Fruit fly (Drosophila melanogaster): ENCODE data around the gene CG5916.

Gene CG5916

DNA sequence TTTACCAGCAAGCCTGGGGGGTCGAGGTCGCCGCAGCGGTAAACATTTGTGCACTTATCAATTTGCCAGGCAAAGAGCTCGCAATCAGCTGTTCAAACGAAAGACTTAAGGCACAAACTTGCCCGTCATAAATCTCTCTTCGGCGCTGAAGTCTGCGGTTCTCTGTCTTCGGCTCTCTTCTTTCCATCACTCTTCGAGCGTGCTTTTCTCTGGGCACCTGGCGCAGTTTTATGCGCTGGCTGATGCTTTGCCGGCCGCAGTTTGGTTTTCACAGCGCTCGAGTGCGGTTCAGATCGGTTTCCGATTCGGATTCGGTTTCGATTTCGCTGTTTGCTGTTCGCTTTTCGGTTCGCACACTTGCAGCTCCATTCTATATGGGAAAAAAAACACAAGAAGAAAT, 18.4 kb upstream of the CG5916 start:
- TF ChIP-seq CG11247 (GFP tag; IDR thresholded peaks at IDR 0.05) (0 out of 2 replicates have a peak, but pooled peaks have one; percentile 41), slou (GFP tag; optimal IDR thresholded peaks at IDR 0.05) (no peak), zen2 (GFP tag; IDR thresholded peaks at IDR 0.05; ENCODE audit: partially characterized antibody) (no peak), CG2875 (GFP tag; optimal IDR thresholded peaks at IDR 0.05) (no peak), Jarid2 (GFP tag; optimal IDR thresholded peaks at IDR 0.05) (peak; percentile 11), Pdp1 (GFP tag; optimal IDR thresholded peaks at IDR 0.05) (no peak), aop (GFP tag; IDR thresholded peaks at IDR 0.05) (no peak), gt (GFP tag; IDR thresholded peaks at IDR 0.05) (no peak), B-H1 (GFP tag; IDR thresholded peaks at IDR 0.05) (no peak), Fer2 (tag; optimal IDR thresholded peaks at IDR 0.05) (no peak), Usf (GFP tag; optimal IDR thresholded peaks at IDR 0.05) (no peak), CG16813 (GFP tag; IDR thresholded peaks at IDR 0.05; ENCODE audit: partially characterized antibody) (no peak), CG12104 (GFP tag; optimal IDR thresholded peaks at IDR 0.05) (no peak), gem (tag; optimal IDR thresholded peaks at IDR 0.05) (no peak), CG34422 (GFP tag; IDR thresholded peaks at IDR 0.05) (0 out of 3 replicates have a peak, but pooled peaks have one; percentile 32), CG34224 (GFP tag; IDR thresholded peaks at IDR 0.05; ENCODE audit: partially characterized antibody) (0 out of 3 replicates have a peak, but pooled peaks have one; percentile 15), chinmo (GFP tag; IDR thresholded peaks at IDR 0.05; ENCODE audit: partially characterized antibody) (0 out of 4 replicates have a peak, but pooled peaks have one; percentile 64), CG3163 (GFP tag; optimal IDR thresholded peaks at IDR 0.05) (peak; percentile 71), BtbVII (GFP tag; optimal IDR thresholded peaks at IDR 0.05) (no peak), Taf1 (GFP tag; IDR thresholded peaks at IDR 0.05) (no peak), slbo (GFP tag; IDR thresholded peaks at IDR 0.05) (no peak), CG30020 (tag; optimal IDR thresholded peaks at IDR 0.05) (no peak), Trl (optimal IDR thresholded peaks at IDR 0.05) (peak; percentile 19 to 39), Trl (GFP tag; optimal IDR thresholded peaks at IDR 0.05) (no peak), fd64A (GFP tag; optimal IDR thresholded peaks at IDR 0.05) (no peak), run (tag; optimal IDR thresholded peaks at IDR 0.05) (no peak), trem (tag; optimal IDR thresholded peaks at IDR 0.05) (no peak), CG4854 (GFP tag; optimal IDR thresholded peaks at IDR 0.05) (no peak), E2f1 (GFP tag; IDR thresholded peaks at IDR 0.05) (no peak), sens (GFP tag) (peak; percentile 37), CG7839 (tag; optimal IDR thresholded peaks at IDR 0.05) (no peak), disco-r (GFP tag; optimal IDR thresholded peaks at IDR 0.05) (no peak)

- TF ChIP-seq kni (GFP tag; optimal IDR thresholded peaks at IDR 0.05) (peak; percentile 64), hth (optimal IDR thresholded peaks at IDR 0.05) (no peak), Ets65A (GFP tag) (peak; percentile 22), Nf-YB (GFP tag; optimal IDR thresholded peaks at IDR 0.05) (peak; percentile 20), Hr78 (GFP tag; optimal IDR thresholded peaks at IDR 0.05) (peak in 1 of 2 experiments; percentile 33)
These were observed 11.2 kb upstream of the CG5916 start for dm6 chr3R:16135616-16136015.

DNA sequence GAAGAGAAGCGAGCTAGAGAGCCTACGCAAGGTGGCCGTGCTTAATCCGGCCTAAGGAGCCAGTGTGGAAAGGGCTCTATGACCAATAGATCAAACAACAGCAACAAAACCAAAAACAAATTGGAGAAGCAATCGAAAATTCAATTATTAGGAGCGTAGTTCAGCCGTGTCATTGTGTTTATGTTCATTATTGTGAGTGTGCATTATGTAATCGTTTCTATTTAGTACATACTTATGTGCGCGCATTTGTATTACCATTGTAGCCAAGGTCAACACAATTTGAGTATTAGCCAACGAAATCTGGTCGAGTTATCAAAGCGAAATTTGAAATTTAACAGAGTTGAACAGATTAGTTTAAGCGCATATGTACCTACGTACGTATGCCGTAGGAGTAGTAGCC, 1.9 kb downstream of the CG5916 start:
- TF ChIP-seq CG11695 (GFP tag; IDR thresholded peaks at IDR 0.05) (no peak), bowl (GFP tag; IDR thresholded peaks at IDR 0.05) (no peak), Pdp1 (GFP tag; optimal IDR thresholded peaks at IDR 0.05) (peak in 1 of 2 experiments; percentile 90)
